5 fruit fly cellular contexts compared by ENCODE assay signal in the genomic region with DNA sequence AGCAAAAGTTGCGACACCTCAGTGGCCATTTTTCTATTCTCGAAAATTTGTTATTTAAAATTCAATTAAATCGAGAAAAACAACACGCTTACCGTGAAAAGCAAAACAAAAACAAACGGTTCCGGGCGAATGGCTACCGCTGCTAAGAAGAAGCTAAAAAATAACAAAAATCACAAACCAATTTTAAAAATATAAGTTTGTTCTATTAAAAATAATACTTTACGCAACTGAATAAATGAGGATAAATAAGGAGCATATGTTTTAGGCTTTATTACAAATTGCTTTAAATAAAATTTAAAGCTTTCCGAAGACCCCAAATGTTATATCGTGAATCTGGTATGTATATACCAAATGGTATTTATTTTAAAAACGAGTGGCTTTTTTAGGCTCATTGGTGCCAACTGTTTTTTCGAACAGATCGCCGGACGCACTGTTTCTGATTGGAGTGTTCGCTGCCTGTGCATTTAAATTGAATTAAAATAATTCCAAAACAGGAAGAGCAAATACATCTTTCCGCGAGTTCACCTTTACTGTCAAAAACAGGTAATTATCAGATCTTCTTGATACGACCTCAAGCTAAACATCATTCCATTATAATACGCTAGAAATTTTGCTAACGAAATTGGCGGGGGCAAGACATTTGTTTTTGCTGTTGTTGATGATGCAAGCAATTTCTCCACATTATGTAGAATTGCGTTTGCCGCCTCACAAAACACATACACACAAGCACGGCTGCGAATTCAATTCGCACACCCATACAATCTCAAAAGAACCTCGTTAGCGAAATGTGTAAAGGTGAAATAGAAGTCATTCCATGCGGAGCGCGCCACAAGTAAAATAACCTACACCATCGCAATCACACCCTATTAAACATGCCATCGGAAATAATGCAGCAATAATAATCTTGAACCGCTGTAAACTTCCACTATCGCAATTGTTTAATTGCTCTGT.
TF ChIP-seq lines count a peak whose summit lies in the region.

Gene Polr3F, minus strand, starts transcription at position 248 of the 951 bp plus-strand sequence.
Gene PyK, plus strand, starts transcription at position 411 of the 951 bp plus-strand sequence.

- no peak for TF ChIP-seq CTCF in whole organism, embryonic (GFP tag; optimal IDR thresholded peaks at IDR 0.05; lab: Kevin White, UChicago)

TF ChIP-seq in whole organism, adult, 20 proteins besides CTCF, POLR2A, EP300 and RAD21 (continues in another document):
- no peak for TF ChIP-seq cic (GFP tag; optimal IDR thresholded peaks at IDR 0.05; lab: Kevin White, UChicago)
- TF ChIP-seq tj (GFP tag; optimal IDR thresholded peaks at IDR 0.05; lab: Kevin White, UChicago): peak; percentile 95
- TF ChIP-seq CG7045 (GFP tag; optimal IDR thresholded peaks at IDR 0.05; lab: Kevin White, UChicago): no peak
- TF ChIP-seq kay (GFP tag; lab: Kevin White, UChicago; ENCODE audit: borderline replicate concordance): no peak
- peak; percentile 25 for TF ChIP-seq toe (GFP tag; optimal IDR thresholded peaks at IDR 0.05; lab: Kevin White, UChicago)
- peak; percentile 39 for TF ChIP-seq CG1620 (GFP tag; optimal IDR thresholded peaks at IDR 0.05; lab: Kevin White, UChicago)
- no peak for TF ChIP-seq CG33017 (tag; optimal IDR thresholded peaks at IDR 0.05; lab: Kevin White, UChicago)
- peak; percentile 48 for TF ChIP-seq CG7101 (tag; optimal IDR thresholded peaks at IDR 0.05; lab: Kevin White, UChicago)
- TF ChIP-seq CG14711 (tag; optimal IDR thresholded peaks at IDR 0.05; lab: Kevin White, UChicago): peak; percentile 52
- TF ChIP-seq Mnt (GFP tag; optimal IDR thresholded peaks at IDR 0.05; lab: Kevin White, UChicago): peak; percentile 34
- TF ChIP-seq ovo (GFP tag; optimal IDR thresholded peaks at IDR 0.05; lab: Kevin White, UChicago): peak; percentile 25
- TF ChIP-seq CG5204 (GFP tag; optimal IDR thresholded peaks at IDR 0.05; lab: Kevin White, UChicago): no peak
- peak; percentile 35 for TF ChIP-seq CG11617 (GFP tag; optimal IDR thresholded peaks at IDR 0.05; lab: Kevin White, UChicago)
- TF ChIP-seq bab1 (GFP tag; optimal IDR thresholded peaks at IDR 0.05; lab: Kevin White, UChicago): no peak
- no peak for TF ChIP-seq Clk (GFP tag; optimal IDR thresholded peaks at IDR 0.05; lab: Kevin White, UChicago)
- TF ChIP-seq Crg-1 (GFP tag; optimal IDR thresholded peaks at IDR 0.05; lab: Kevin White, UChicago): no peak

TF ChIP-seq in whole organism, embryonic, 481 proteins besides CTCF, POLR2A, EP300 and RAD21 (continues in another document):
- TF ChIP-seq Atf3 (GFP tag; optimal IDR thresholded peaks at IDR 0.05; lab: Kevin White, UChicago): no peak
- TF ChIP-seq stwl (tag; optimal IDR thresholded peaks at IDR 0.05; lab: Kevin White, UChicago): peak; percentile 55
- peak; percentile 5 for TF ChIP-seq CG7556 (GFP tag; optimal IDR thresholded peaks at IDR 0.05; lab: Kevin White, UChicago)
- TF ChIP-seq CG2129 (GFP tag; IDR thresholded peaks at IDR 0.05; lab: Robert Waterston, UW; ENCODE audit: partially characterized antibody): no peak
- peak; percentile 93 for TF ChIP-seq CG14710 (tag; optimal IDR thresholded peaks at IDR 0.05; lab: Kevin White, UChicago)
- peak; percentile 36; the same call in 1 of the 2 replicates for TF ChIP-seq CG14441 (GFP tag; IDR thresholded peaks at IDR 0.05; lab: Robert Waterston, UW)
- peak; percentile 40 for TF ChIP-seq CG13775 (GFP tag; optimal IDR thresholded peaks at IDR 0.05; lab: Kevin White, UChicago)
- TF ChIP-seq CG9215 (GFP tag; IDR thresholded peaks at IDR 0.05; lab: Robert Waterston, UW): no peak
- TF ChIP-seq p53 (GFP tag; optimal IDR thresholded peaks at IDR 0.05; lab: Kevin White, UChicago): no peak
- TF ChIP-seq MESR4 (GFP tag; optimal IDR thresholded peaks at IDR 0.05; lab: Kevin White, UChicago): peak; percentile 27
- peak; percentile 33; the same call in 1 of the 3 replicates for TF ChIP-seq ci (GFP tag; IDR thresholded peaks at IDR 0.05; lab: Robert Waterston, UW)
- TF ChIP-seq Xbp1 (GFP tag; optimal IDR thresholded peaks at IDR 0.05; lab: Kevin White, UChicago): peak; percentile 30
- no peak for TF ChIP-seq CG1024 (GFP tag; IDR thresholded peaks at IDR 0.05; lab: Robert Waterston, UW)
- TF ChIP-seq Ets97D (GFP tag; optimal IDR thresholded peaks at IDR 0.05; lab: Kevin White, UChicago): peak; percentile 36
- peak; percentile 43 for TF ChIP-seq lab (GFP tag; optimal IDR thresholded peaks at IDR 0.05; lab: Kevin White, UChicago)
- peak; percentile 60 for TF ChIP-seq Med (GFP tag; lab: Kevin White, UChicago)

TF ChIP-seq in whole organism, prepupa, 60 proteins besides CTCF, POLR2A, EP300 and RAD21 (continues in another document):
- peak; percentile 20 for TF ChIP-seq Hr39 (GFP tag; optimal IDR thresholded peaks at IDR 0.05; lab: Kevin White, UChicago)
- TF ChIP-seq net (GFP tag; optimal IDR thresholded peaks at IDR 0.05; lab: Kevin White, UChicago): no peak
- no peak for TF ChIP-seq CG16779 (tag; optimal IDR thresholded peaks at IDR 0.05; lab: Kevin White, UChicago)
- no peak for TF ChIP-seq fd85E (GFP tag; optimal IDR thresholded peaks at IDR 0.05; lab: Kevin White, UChicago)
- TF ChIP-seq fd59A (GFP tag; optimal IDR thresholded peaks at IDR 0.05; lab: Kevin White, UChicago): no peak
- peak; percentile 26 for TF ChIP-seq Met (GFP tag; optimal IDR thresholded peaks at IDR 0.05; lab: Kevin White, UChicago)
- no peak for TF ChIP-seq CG6854 (GFP tag; optimal IDR thresholded peaks at IDR 0.05; lab: Kevin White, UChicago)
- peak; percentile 39 for TF ChIP-seq topi (GFP tag; optimal IDR thresholded peaks at IDR 0.05; lab: Kevin White, UChicago)
- TF ChIP-seq CG10669 (GFP tag; optimal IDR thresholded peaks at IDR 0.05; lab: Kevin White, UChicago): peak; percentile 47
- TF ChIP-seq dac (GFP tag; optimal IDR thresholded peaks at IDR 0.05; lab: Kevin White, UChicago): peak; percentile 30
- TF ChIP-seq CG32006 (GFP tag; optimal IDR thresholded peaks at IDR 0.05; lab: Kevin White, UChicago): peak; percentile 55
- TF ChIP-seq CG3919 (GFP tag; optimal IDR thresholded peaks at IDR 0.05; lab: Kevin White, UChicago): no peak
- TF ChIP-seq CG8632 (GFP tag; optimal IDR thresholded peaks at IDR 0.05; lab: Kevin White, UChicago): no peak
- TF ChIP-seq CG4318 (GFP tag; optimal IDR thresholded peaks at IDR 0.05; lab: Kevin White, UChicago): no peak
- peak; percentile 16 for TF ChIP-seq dsx (GFP tag; optimal IDR thresholded peaks at IDR 0.05; lab: Kevin White, UChicago; ENCODE audit: poor library complexity, severe bottlenecking)
- TF ChIP-seq eg (GFP tag; IDR thresholded peaks at IDR 0.05; lab: Robert Waterston, UW): peak; percentile 72
- peak; percentile 72 for TF ChIP-seq Eip78C (GFP tag; lab: Kevin White, UChicago)

TF ChIP-seq in whole organism, pupa, 21 proteins besides CTCF, POLR2A, EP300 and RAD21 (continues in another document):
- no peak for TF ChIP-seq fd96Ca (GFP tag; IDR thresholded peaks at IDR 0.05; lab: Robert Waterston, UW)
- TF ChIP-seq Pif1A (GFP tag; optimal IDR thresholded peaks at IDR 0.05; lab: Kevin White, UChicago): peak; percentile 18
- TF ChIP-seq CG8159 (tag; optimal IDR thresholded peaks at IDR 0.05; lab: Kevin White, UChicago): peak; percentile 50
- peak; percentile 48; the same call in 1 of the 2 replicates for TF ChIP-seq CG12605 (GFP tag; IDR thresholded peaks at IDR 0.05; lab: Robert Waterston, UW)
- peak; percentile 35 for TF ChIP-seq gl (tag; optimal IDR thresholded peaks at IDR 0.05; lab: Kevin White, UChicago)
- TF ChIP-seq CG34367 (tag; optimal IDR thresholded peaks at IDR 0.05; lab: Kevin White, UChicago): peak; percentile 61
- peak; percentile 28 for TF ChIP-seq CG8301 (tag; optimal IDR thresholded peaks at IDR 0.05; lab: Kevin White, UChicago)
- TF ChIP-seq CG13204 (GFP tag; optimal IDR thresholded peaks at IDR 0.05; lab: Kevin White, UChicago): no peak
- no peak for TF ChIP-seq CG10348 (GFP tag; IDR thresholded peaks at IDR 0.05; lab: Robert Waterston, UW)
- peak; percentile 29 for TF ChIP-seq CG17806 (tag; optimal IDR thresholded peaks at IDR 0.05; lab: Kevin White, UChicago)
- TF ChIP-seq CG4496 (GFP tag; IDR thresholded peaks at IDR 0.05; lab: Robert Waterston, UW): peak; percentile 63; the same call in 2 of the 3 replicates
- no peak for TF ChIP-seq rn (GFP tag; IDR thresholded peaks at IDR 0.05; lab: Robert Waterston, UW)
- TF ChIP-seq D1 (tag; optimal IDR thresholded peaks at IDR 0.05; lab: Kevin White, UChicago): no peak
- TF ChIP-seq Ets98B (GFP tag; IDR thresholded peaks at IDR 0.05; lab: Robert Waterston, UW): no peak
- peak; percentile 60 for TF ChIP-seq CG14655 (GFP tag; optimal IDR thresholded peaks at IDR 0.05; lab: Kevin White, UChicago)
- no peak for TF ChIP-seq Pif1B (GFP tag; optimal IDR thresholded peaks at IDR 0.05; lab: Kevin White, UChicago)
- peak; percentile 2 for TF ChIP-seq Snoo (tag; optimal IDR thresholded peaks at IDR 0.05; lab: Kevin White, UChicago)
- peak; percentile 9 for TF ChIP-seq CG9948 (tag; optimal IDR thresholded peaks at IDR 0.05; lab: Kevin White, UChicago)

TF ChIP-seq in whole organism, wandering third instar larva, 38 proteins besides CTCF, POLR2A, EP300 and RAD21 (continues in another document):
- TF ChIP-seq N (GFP tag; optimal IDR thresholded peaks at IDR 0.05; lab: Kevin White, UChicago): no peak
- no peak for TF ChIP-seq Rel (GFP tag; optimal IDR thresholded peaks at IDR 0.05; lab: Kevin White, UChicago)
- peak; percentile 10 for TF ChIP-seq Rel (tag; optimal IDR thresholded peaks at IDR 0.05; lab: Kevin White, UChicago)
- peak; percentile 53 for TF ChIP-seq dsf (GFP tag; optimal IDR thresholded peaks at IDR 0.05; lab: Kevin White, UChicago; ENCODE audit: borderline replicate concordance)
- TF ChIP-seq HLH106 (tag; optimal IDR thresholded peaks at IDR 0.05; lab: Kevin White, UChicago): peak; percentile 28
- no peak for TF ChIP-seq dl (GFP tag; optimal IDR thresholded peaks at IDR 0.05; lab: Kevin White, UChicago; ENCODE audit: insufficient read depth in 1 of 2, partially characterized antibody in 2 of 2)
- TF ChIP-seq rgr (GFP tag; optimal IDR thresholded peaks at IDR 0.05; lab: Kevin White, UChicago): peak; percentile 8
- no peak for TF ChIP-seq fru (GFP tag; optimal IDR thresholded peaks at IDR 0.05; lab: Kevin White, UChicago)
- TF ChIP-seq CG9705 (GFP tag; optimal IDR thresholded peaks at IDR 0.05; lab: Kevin White, UChicago): peak; percentile 12
- TF ChIP-seq Abd-B (GFP tag; optimal IDR thresholded peaks at IDR 0.05; lab: Kevin White, UChicago): no peak
- TF ChIP-seq woc (GFP tag; optimal IDR thresholded peaks at IDR 0.05; lab: Kevin White, UChicago): no peak
- no peak for TF ChIP-seq Dfd (GFP tag; optimal IDR thresholded peaks at IDR 0.05; lab: Kevin White, UChicago)
- TF ChIP-seq h (GFP tag; optimal IDR thresholded peaks at IDR 0.05; lab: Kevin White, UChicago): peak; percentile 46
- peak; percentile 31 for TF ChIP-seq Sp1 (GFP tag; optimal IDR thresholded peaks at IDR 0.05; lab: Kevin White, UChicago)
- TF ChIP-seq jim (GFP tag; optimal IDR thresholded peaks at IDR 0.05; lab: Kevin White, UChicago): no peak
- no peak for TF ChIP-seq lola (GFP tag; optimal IDR thresholded peaks at IDR 0.05; lab: Kevin White, UChicago)
- no peak for TF ChIP-seq CrebA (GFP tag; optimal IDR thresholded peaks at IDR 0.05; lab: Kevin White, UChicago; ENCODE audit: borderline replicate concordance)
- TF ChIP-seq Mio (GFP tag; optimal IDR thresholded peaks at IDR 0.05; lab: Kevin White, UChicago): no peak
- TF ChIP-seq dmrt93B (GFP tag; optimal IDR thresholded peaks at IDR 0.05; lab: Kevin White, UChicago): no peak
